Worm (Caenorhabditis elegans) whole organism, L2 larva: Measurements from ENCODE around the gene cyn-6.

Experiments
- C34F6.9 ChIP-seq: fragments of 150-350 bp; optimal IDR thresholded peaks from 2 replicates; lab custom pipeline; 2014; ENCODE audit warnings: missing biosample characterization, missing genetic modification characterization
- F13H6.1 ChIP-seq: sonication (generic microtip); optimal IDR thresholded peaks from 2 replicates; lab custom pipeline; 2016; ENCODE audit warnings: missing genetic modification characterization, missing compliant biosample characterization
- R02D3.7 ChIP-seq: fragments of 150-350 bp; optimal IDR thresholded peaks from 2 replicates; lab custom pipeline; 2014; ENCODE audit warnings: missing biosample characterization, missing genetic modification characterization
- ZK546.5 ChIP-seq: sonication (generic microtip); optimal IDR thresholded peaks from 2 replicates; lab custom pipeline; 2017; ENCODE audit warnings: missing biosample characterization, missing genetic modification characterization
- alr-1 ChIP-seq: fragments of 150-350 bp; optimal IDR thresholded peaks from 2 replicates; lab custom pipeline; 2014; ENCODE audit warnings: missing biosample characterization, missing genetic modification characterization
- aly-2 ChIP-seq: fragments of 150-350 bp; optimal IDR thresholded peaks from 2 replicates; lab custom pipeline; 2014; ENCODE audit warnings: missing biosample characterization, missing genetic modification characterization
- ama-1 ChIP-seq: fragments of 150-350 bp; optimal IDR thresholded peaks from 2 replicates; lab custom pipeline; 2018; ENCODE audit warnings: inconsistent platforms
- ceh-16 ChIP-seq: fragments of 150-350 bp; optimal IDR thresholded peaks from 2 replicates; lab custom pipeline; 2014; ENCODE audit warnings: missing biosample characterization, missing genetic modification characterization
- crh-2 ChIP-seq: sonication (generic microtip); optimal IDR thresholded peaks from 2 replicates; lab custom pipeline; 2017; ENCODE audit warnings: missing biosample characterization, missing genetic modification characterization
- elt-1 ChIP-seq: fragments of 150-350 bp; optimal IDR thresholded peaks from 2 replicates; lab custom pipeline; 2014; ENCODE audit warnings: missing biosample characterization, missing genetic modification characterization
- elt-3 ChIP-seq: sonication (generic microtip); optimal IDR thresholded peaks from 2 replicates; lab custom pipeline; 2017; ENCODE audit warnings: missing biosample characterization, missing genetic modification characterization
- gmeb-1 ChIP-seq: fragments of 150-350 bp; optimal IDR thresholded peaks from 2 replicates; lab custom pipeline; 2014; ENCODE audit warnings: missing biosample characterization, missing genetic modification characterization
- lin-11 ChIP-seq: fragments of 150-350 bp; sonication (generic microtip); optimal IDR thresholded peaks from 2 replicates; lab custom pipeline; 2014; ENCODE audit warnings: missing biosample characterization, missing genetic modification characterization, inconsistent platforms, mixed read lengths
- lin-13 ChIP-seq: fragments of 150-350 bp; optimal IDR thresholded peaks from 2 replicates; lab custom pipeline; 2014; ENCODE audit warnings: missing biosample characterization, missing genetic modification reagents, missing genetic modification characterization
- lsy-2 ChIP-seq, 2 experiments: fragments of 150-350 bp in 1 of 2; sonication (generic microtip) in 1 of 2; optimal IDR thresholded peaks; 2 replicates each; lab custom pipeline; 2014 to 2017; ENCODE audit warnings: missing biosample characterization in 2 of 2, missing genetic modification characterization in 2 of 2
- mbf-1 ChIP-seq: sonication (generic microtip); optimal IDR thresholded peaks from 2 replicates; lab custom pipeline; 2017; ENCODE audit warnings: missing biosample characterization, missing genetic modification characterization
- nhr-10 ChIP-seq: sonication (generic microtip); optimal IDR thresholded peaks from 2 replicates; lab custom pipeline; 2017; ENCODE audit warnings: missing biosample characterization, missing genetic modification characterization
- nhr-11 ChIP-seq: fragments of 150-350 bp; optimal IDR thresholded peaks from 2 replicates; lab custom pipeline; 2014; ENCODE audit warnings: missing biosample characterization, missing genetic modification characterization
- nhr-12 ChIP-seq: fragments of 150-350 bp; optimal IDR thresholded peaks from 2 replicates; lab custom pipeline; 2014; ENCODE audit warnings: missing biosample characterization, missing genetic modification characterization
- nhr-23 ChIP-seq: fragments of 150-350 bp; optimal IDR thresholded peaks from 2 replicates; lab custom pipeline; 2014; ENCODE audit warnings: missing biosample characterization, missing genetic modification reagents, missing genetic modification characterization
- nhr-25 ChIP-seq: fragments of 150-350 bp; sonication (generic microtip); optimal IDR thresholded peaks from 3 replicates; lab custom pipeline; 2014; ENCODE audit warnings: missing biosample characterization, missing genetic modification characterization
- nhr-6 ChIP-seq: fragments of 150-350 bp; optimal IDR thresholded peaks from 2 replicates; lab custom pipeline; 2014; ENCODE audit warnings: missing biosample characterization, missing genetic modification characterization
- nhr-77 ChIP-seq: fragments of 150-350 bp; optimal IDR thresholded peaks from 2 replicates; lab custom pipeline; 2014; ENCODE audit warnings: missing biosample characterization, missing genetic modification characterization
- sem-4 ChIP-seq: fragments of 150-350 bp; optimal IDR thresholded peaks from 2 replicates; lab custom pipeline; 2014; ENCODE audit warnings: missing biosample characterization, missing genetic modification reagents, missing genetic modification characterization
- sma-9 ChIP-seq, 2 experiments: fragments of 150-350 bp in 1 of 2; sonication (generic microtip) in 1 of 2; optimal IDR thresholded peaks; 2 replicates each; lab custom pipeline; 2014 to 2016; ENCODE audit warnings: missing genetic modification characterization in 2 of 2, mild to moderate bottlenecking in 1 of 2, missing biosample characterization in 1 of 2, missing compliant biosample characterization in 1 of 2, missing genetic modification reagents in 1 of 2, moderate library complexity in 1 of 2
- snpc-4 ChIP-seq: fragments of 150-350 bp; optimal IDR thresholded peaks from 2 replicates; lab custom pipeline; 2014; ENCODE audit warnings: missing biosample characterization, missing genetic modification characterization
- unc-39 ChIP-seq: fragments of 150-350 bp; optimal IDR thresholded peaks from 2 replicates; lab custom pipeline; 2014; ENCODE audit warnings: missing biosample characterization, missing genetic modification characterization
- unc-55 ChIP-seq: fragments of 150-350 bp; sonication (generic microtip); optimal IDR thresholded peaks from 3 replicates; lab custom pipeline; 2014; ENCODE audit warnings: missing biosample characterization, missing genetic modification reagents, missing genetic modification characterization
- ztf-1 ChIP-seq: fragments of 200-800 bp; sonication (Bioruptor generic); conservative IDR thresholded peaks from 2 replicates; pipeline ENCODE4 v1.3.6; 2022; ENCODE audit warnings: missing genetic modification characterization, missing compliant biosample characterization
- ztf-11 ChIP-seq: sonication (generic microtip); optimal IDR thresholded peaks from 2 replicates; lab custom pipeline; 2017; ENCODE audit warnings: missing biosample characterization, missing genetic modification characterization
- ztf-4 ChIP-seq: fragments of 150-350 bp; optimal IDR thresholded peaks from 2 replicates; lab custom pipeline; 2014; ENCODE audit warnings: missing biosample characterization, missing genetic modification characterization

cyn-6 gene

ce11 chrIII:794000-794399 is 20.8 kb downstream of the cyn-6 start, which contains the start of gene rps-29:
TSS of gene rps-29 (plus strand) at chrIII:794300.
- TF ChIP-seq ztf-11 (tag; lab: Kevin White, UChicago) = no peak
- no peak for TF ChIP-seq mbf-1 (tag; lab: Kevin White, UChicago)
- no peak for TF ChIP-seq nhr-25 (tag; lab: Kevin White, UChicago)
- TF ChIP-seq nhr-10 (tag; lab: Kevin White, UChicago) = no peak
- TF ChIP-seq unc-55 (GFP tag; lab: Kevin White, UChicago) = no peak
- no peak for TF ChIP-seq alr-1 (tag; lab: Kevin White, UChicago)
- TF ChIP-seq unc-39 = no peak
- no peak for TF ChIP-seq aly-2 (tag; lab: Kevin White, UChicago)
- TF ChIP-seq ceh-16 = no peak
- TF ChIP-seq snpc-4 (tag; lab: Kevin White, UChicago) = no peak
- TF ChIP-seq R02D3.7 (tag; lab: Kevin White, UChicago) = no peak
- no peak for TF ChIP-seq nhr-11 (tag; lab: Kevin White, UChicago)
- TF ChIP-seq ztf-4 (tag; lab: Kevin White, UChicago) = no peak
- no peak for TF ChIP-seq ztf-1 (GFP tag; lab: Robert Waterston, UW)
- TF ChIP-seq, all 48 proteins: peak for 0

DNA sequence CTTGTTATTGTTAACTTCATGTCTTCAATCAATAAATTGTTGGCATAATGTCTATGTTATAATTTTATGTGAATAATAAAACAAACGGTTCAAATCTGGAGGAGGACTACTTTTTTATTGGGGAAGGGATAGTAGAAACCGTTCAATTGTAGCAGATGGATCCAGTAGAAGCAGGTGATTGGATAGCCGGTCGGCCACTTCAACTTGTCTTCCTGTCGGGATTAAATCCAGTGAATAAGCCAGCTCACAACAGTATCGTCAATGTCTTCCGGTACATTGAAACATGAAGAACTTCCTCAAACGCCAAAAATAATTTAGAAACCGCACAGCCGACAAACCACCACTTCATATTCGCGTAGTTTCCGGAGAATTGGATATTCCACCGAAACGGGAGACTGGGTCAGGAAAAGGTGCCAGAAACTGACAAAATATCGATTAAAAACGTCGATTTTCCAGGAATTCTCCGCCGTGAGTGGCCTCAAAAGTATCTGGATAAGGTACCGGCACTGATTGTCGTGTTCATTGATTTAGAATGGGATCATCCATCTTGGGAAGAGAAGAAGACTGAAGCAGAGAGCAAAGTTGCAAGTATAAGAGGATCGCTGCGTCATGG is 21.9 kb downstream of the cyn-6 start, which contains the start of gene trpp-11:
Gene trpp-11 (plus strand): TSS at position 153 of the 613 bp plus-strand sequence.
- TF ChIP-seq ztf-4 (tag; lab: Kevin White, UChicago) = no peak

DNA sequence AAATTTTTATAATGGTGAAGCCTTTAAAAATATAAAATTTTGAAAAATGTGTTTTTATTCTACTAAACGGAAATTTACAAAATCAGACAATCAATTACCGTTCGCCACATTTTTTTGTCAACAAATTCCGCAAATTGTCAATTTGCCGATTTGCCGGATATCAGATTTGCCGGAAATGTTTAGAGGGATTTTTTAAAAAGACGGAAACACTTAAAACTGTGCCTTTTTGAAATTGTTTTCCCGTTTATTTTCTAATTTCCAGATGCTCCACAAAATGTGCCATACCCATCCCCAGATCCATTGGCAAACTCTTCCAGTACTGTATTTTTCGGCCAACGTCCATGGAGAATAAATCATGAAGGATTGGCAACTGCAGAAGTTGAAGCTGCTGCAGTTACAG is 24.3 kb downstream of the cyn-6 start:
- no peak for TF ChIP-seq unc-39
- no peak for TF ChIP-seq nhr-12 (tag; lab: Kevin White, UChicago)
- no peak for TF ChIP-seq ZK546.5 (tag; lab: Kevin White, UChicago)
- TF ChIP-seq ama-1 (lab: Kevin White, UChicago) = no peak
- no peak for TF ChIP-seq F13H6.1 (tag; lab: Kevin White, UChicago)
- TF ChIP-seq ztf-11 (tag; lab: Kevin White, UChicago) = no peak
- TF ChIP-seq ztf-1 (GFP tag; lab: Robert Waterston, UW) = no peak
- no peak for TF ChIP-seq nhr-6 (tag; lab: Kevin White, UChicago)
- no peak for TF ChIP-seq lin-11 (tag; lab: Kevin White, UChicago)
- TF ChIP-seq lsy-2 (tag; optimal IDR thresholded peaks at IDR 0.05; lab: Kevin White, UChicago) = no peak
- TF ChIP-seq elt-1 (tag; lab: Kevin White, UChicago) = no peak
- TF ChIP-seq mbf-1 (tag; lab: Kevin White, UChicago) = no peak
- no peak for TF ChIP-seq nhr-23 (tag; lab: Kevin White, UChicago)
- no peak for TF ChIP-seq aly-2 (tag; lab: Kevin White, UChicago)
- no peak for TF ChIP-seq alr-1 (tag; lab: Kevin White, UChicago)
- no peak for TF ChIP-seq R02D3.7 (tag; lab: Kevin White, UChicago)
- no peak for TF ChIP-seq crh-2 (tag; lab: Kevin White, UChicago)
- TF ChIP-seq sem-4 (tag; lab: Kevin White, UChicago) = no peak
- TF ChIP-seq nhr-77 (tag; lab: Kevin White, UChicago) = no peak
- no peak for TF ChIP-seq ceh-16

DNA sequence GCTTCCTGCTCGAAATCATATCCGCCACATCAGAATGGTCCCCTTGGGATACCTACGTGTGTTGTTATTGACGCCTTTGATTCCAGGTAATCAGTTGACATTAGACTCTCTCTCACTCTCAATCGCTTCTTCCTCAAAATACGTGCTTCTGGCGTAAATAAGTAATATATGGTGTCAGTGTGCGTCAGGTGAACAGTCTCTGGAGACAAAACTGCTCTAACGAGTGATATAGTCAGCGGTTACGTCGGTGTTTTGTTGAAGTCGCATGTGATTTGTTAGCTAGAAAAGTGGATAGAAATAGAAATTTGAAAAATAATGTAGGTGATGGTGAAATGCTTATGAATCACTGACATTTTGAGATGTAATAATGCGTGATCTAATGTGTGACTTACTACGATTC is 28.8 kb downstream of the cyn-6 start:
- TF ChIP-seq alr-1 (tag; lab: Kevin White, UChicago) = no peak
- no peak for TF ChIP-seq nhr-10 (tag; lab: Kevin White, UChicago)
- no peak for TF ChIP-seq nhr-6 (tag; lab: Kevin White, UChicago)
- no peak for TF ChIP-seq lin-13 (GFP tag; lab: Kevin White, UChicago)
- TF ChIP-seq nhr-25 (tag; lab: Kevin White, UChicago) = no peak
- no peak for TF ChIP-seq C34F6.9 (tag; lab: Kevin White, UChicago)
- TF ChIP-seq crh-2 (tag; lab: Kevin White, UChicago) = no peak
- TF ChIP-seq F13H6.1 (tag; lab: Kevin White, UChicago) = no peak
- TF ChIP-seq unc-39 = no peak
- no peak for TF ChIP-seq elt-3 (tag; lab: Kevin White, UChicago)
- no peak for TF ChIP-seq lin-11 (tag; lab: Kevin White, UChicago)
- no peak for TF ChIP-seq R02D3.7 (tag; lab: Kevin White, UChicago)
- no peak for TF ChIP-seq ZK546.5 (tag; lab: Kevin White, UChicago)
- TF ChIP-seq sma-9 (GFP tag; optimal IDR thresholded peaks at IDR 0.05; lab: Kevin White, UChicago) = no peak
- no peak for TF ChIP-seq sma-9 (tag; optimal IDR thresholded peaks at IDR 0.05; lab: Kevin White, UChicago)
- no peak for TF ChIP-seq sem-4 (tag; lab: Kevin White, UChicago)
- TF ChIP-seq ztf-11 (tag; lab: Kevin White, UChicago) = no peak
- no peak for TF ChIP-seq nhr-12 (tag; lab: Kevin White, UChicago)
- no peak for TF ChIP-seq gmeb-1 (tag; lab: Kevin White, UChicago)
- TF ChIP-seq, all 48 proteins: peak for 0
